Fruit fly (Drosophila melanogaster): ENCODE measurements around the gene mrt.

The mrt gene

dm6 chr3R:27238438-27239301, 43.8 kb downstream of the mrt start, which contains the start of the genes CG31064 and PolA2 (continued):
- TF ChIP-seq MESR4 (GFP tag; optimal IDR thresholded peaks at IDR 0.05) = peak; percentile 51
- TF ChIP-seq croc (GFP tag; conservative IDR thresholded peaks at IDR 0.05) = no peak
- peak; percentile 50 for TF ChIP-seq Ets97D (GFP tag; optimal IDR thresholded peaks at IDR 0.05)
- no peak for TF ChIP-seq stc (GFP tag; IDR thresholded peaks at IDR 0.05)
- TF ChIP-seq Doc2 (GFP tag; IDR thresholded peaks at IDR 0.05) = no peak
- no peak for TF ChIP-seq sens-2 (GFP tag; IDR thresholded peaks at IDR 0.05)
- TF ChIP-seq B-H2 (GFP tag; optimal IDR thresholded peaks at IDR 0.05) = no peak
- peak; percentile 95 for TF ChIP-seq chinmo (GFP tag; IDR thresholded peaks at IDR 0.05; ENCODE audit: partially characterized antibody)
- no peak for TF ChIP-seq CG3838 (GFP tag; optimal IDR thresholded peaks at IDR 0.05)
- TF ChIP-seq CHES-1-like (GFP tag; optimal IDR thresholded peaks at IDR 0.05) = peak; percentile 29
- no peak for TF ChIP-seq lmd (GFP tag; IDR thresholded peaks at IDR 0.05)
- no peak for TF ChIP-seq CG3407 (GFP tag; optimal IDR thresholded peaks at IDR 0.05)
- TF ChIP-seq tin (GFP tag; optimal IDR thresholded peaks at IDR 0.05) = no peak
- TF ChIP-seq Nf-YB (GFP tag; optimal IDR thresholded peaks at IDR 0.05) = no peak
- no peak for TF ChIP-seq Dek (tag; optimal IDR thresholded peaks at IDR 0.05)
- no peak for TF ChIP-seq en (GFP tag; optimal IDR thresholded peaks at IDR 0.05)
- TF ChIP-seq dimm (GFP tag; IDR thresholded peaks at IDR 0.05) = no peak
- TF ChIP-seq CG1792 (GFP tag; optimal IDR thresholded peaks at IDR 0.05) = no peak
- TF ChIP-seq CG12769 (tag; optimal IDR thresholded peaks at IDR 0.05) = no peak
- no peak for TF ChIP-seq pb (GFP tag; optimal IDR thresholded peaks at IDR 0.05)
- no peak for TF ChIP-seq CG13775 (GFP tag; optimal IDR thresholded peaks at IDR 0.05)
- TF ChIP-seq Fer1 (GFP tag; optimal IDR thresholded peaks at IDR 0.05) = no peak
- TF ChIP-seq pita (GFP tag; optimal IDR thresholded peaks at IDR 0.05) = no peak
- no peak for TF ChIP-seq wdn (GFP tag; IDR thresholded peaks at IDR 0.05)
- TF ChIP-seq Atf6 (GFP tag; IDR thresholded peaks at IDR 0.05) = no peak
- no peak for TF ChIP-seq CG6254 (GFP tag; optimal IDR thresholded peaks at IDR 0.05)
- TF ChIP-seq CG9932 (GFP tag; IDR thresholded peaks at IDR 0.05) = peak; percentile 42; the same call in 1 of the 2 replicates
- TF ChIP-seq Dp (GFP tag; optimal IDR thresholded peaks at IDR 0.05) = peak; percentile 89
- TF ChIP-seq Hr39 (optimal IDR thresholded peaks at IDR 0.05) = no peak
- no peak for TF ChIP-seq CG31388 (GFP tag; optimal IDR thresholded peaks at IDR 0.05)
- TF ChIP-seq nom (GFP tag; optimal IDR thresholded peaks at IDR 0.05) = no peak
- no peak for TF ChIP-seq tio (GFP tag; optimal IDR thresholded peaks at IDR 0.05)
- TF ChIP-seq CG10147 (GFP tag; optimal IDR thresholded peaks at IDR 0.05) = peak; percentile 5
- TF ChIP-seq crol (GFP tag; IDR thresholded peaks at IDR 0.05) = no peak
- no peak for TF ChIP-seq C15 (GFP tag; IDR thresholded peaks at IDR 0.05)
- no peak for TF ChIP-seq exex (tag; optimal IDR thresholded peaks at IDR 0.05)
- peak; percentile 58; the same call in 2 of the 3 replicates for TF ChIP-seq knrl (GFP tag; IDR thresholded peaks at IDR 0.05; ENCODE audit: partially characterized antibody)
- no peak for TF ChIP-seq CG14965 (GFP tag; optimal IDR thresholded peaks at IDR 0.05; ENCODE audit: borderline replicate concordance)
- no peak for TF ChIP-seq Kr (GFP tag; optimal IDR thresholded peaks at IDR 0.05)
- TF ChIP-seq dysf (GFP tag; IDR thresholded peaks at IDR 0.05) = no peak
- TF ChIP-seq lov (optimal IDR thresholded peaks at IDR 0.05) = no peak
- TF ChIP-seq lov (GFP tag; IDR thresholded peaks at IDR 0.05) = no peak
- TF ChIP-seq gcm2 (GFP tag; optimal IDR thresholded peaks at IDR 0.05) = no peak
- peak; percentile 74; the same call in 1 of the 3 replicates for TF ChIP-seq mld (GFP tag; IDR thresholded peaks at IDR 0.05; ENCODE audit: partially characterized antibody)
- no peak for TF ChIP-seq Nf-YC (tag; optimal IDR thresholded peaks at IDR 0.05)
- no peak for TF ChIP-seq Spps (tag; optimal IDR thresholded peaks at IDR 0.05)
- no peak for TF ChIP-seq CG1647 (GFP tag; optimal IDR thresholded peaks at IDR 0.05)
- peak; percentile 75 for TF ChIP-seq ato (GFP tag; IDR thresholded peaks at IDR 0.05; ENCODE audit: partially characterized antibody)
- no peak for TF ChIP-seq CG4328 (GFP tag; optimal IDR thresholded peaks at IDR 0.05)
- no peak for TF ChIP-seq CG7839 (tag; optimal IDR thresholded peaks at IDR 0.05)
